Worm (Caenorhabditis elegans) whole organism, midembryonic: Measurements from ENCODE around the gene T01D3.1.

Experiments used
- ref-1 ChIP-seq: fragments of 200-800 bp; sonication (Bioruptor generic); conservative IDR thresholded peaks from 2 replicates; pipeline ENCODE4 v1.3.6; 2022; ENCODE audit warnings: missing genetic modification reagents, missing genetic modification characterization, missing compliant biosample characterization
- tab-1 ChIP-seq: fragments of 200-800 bp; sonication (Bioruptor generic); IDR thresholded peaks from 2 replicates; pipeline ENCODE4 v1.3.6; 2022; ENCODE audit warnings: missing genetic modification characterization, missing compliant biosample characterization
- ztf-23 ChIP-seq: fragments of 200-800 bp; sonication (Bioruptor generic); IDR thresholded peaks from 2 replicates; pipeline ENCODE4 v1.3.6; 2022; ENCODE audit warnings: missing genetic modification reagents, missing genetic modification characterization, missing compliant biosample characterization

DNA sequence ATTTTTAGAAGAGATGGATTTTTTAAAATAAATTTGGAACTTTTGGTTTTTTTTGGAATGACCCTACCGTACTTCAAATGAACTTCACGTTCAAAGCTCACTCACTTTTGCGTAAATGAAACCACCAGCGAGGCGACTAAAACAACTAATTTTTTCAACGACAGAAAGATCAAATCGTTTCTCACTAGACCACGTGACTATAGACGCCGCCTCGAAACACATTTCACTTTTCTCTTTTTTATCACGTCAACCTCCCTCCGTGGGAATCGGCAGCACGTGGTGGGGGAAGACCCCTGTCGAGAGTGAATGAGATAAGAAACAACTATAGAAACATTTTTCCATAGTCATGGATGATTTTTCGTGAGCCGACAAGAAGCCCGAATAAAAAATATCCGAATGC, 32.4 kb upstream of the T01D3.1 start:
- TF ChIP-seq ztf-23 (GFP tag; lab: Robert Waterston, UW) = no peak
- no peak for TF ChIP-seq ref-1 (GFP tag; lab: Robert Waterston, UW)
- no peak for TF ChIP-seq tab-1 (GFP tag; lab: Robert Waterston, UW)
